Worm (Caenorhabditis elegans): ENCODE data around the gene srh-80.

DNA sequence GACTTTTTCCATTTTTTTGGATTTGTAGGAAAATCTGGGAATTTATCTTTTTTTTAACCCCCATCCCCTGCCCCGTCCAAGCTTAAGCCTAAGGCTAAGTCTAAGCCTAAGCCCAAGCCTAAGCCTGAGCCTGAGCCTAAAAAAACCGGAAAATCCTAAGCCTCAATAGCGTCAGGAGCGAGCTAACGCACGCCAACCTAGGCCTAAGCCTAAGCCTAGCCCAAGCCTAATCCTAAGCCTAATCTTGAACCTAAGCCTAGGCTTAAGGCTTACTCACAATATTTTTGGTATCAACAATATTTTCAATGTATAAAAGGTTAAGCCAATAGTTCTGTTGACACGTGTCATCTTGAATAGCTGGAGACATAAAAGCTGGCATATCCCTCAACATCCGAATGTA lies 28.9 kb downstream of the srh-80 start:
- TF ChIP-seq snpc-4 (tag; optimal IDR thresholded peaks at IDR 0.05) (no peak), lin-32 (GFP tag; optimal IDR thresholded peaks at IDR 0.05) (no peak), ces-1 (GFP tag; optimal IDR thresholded peaks at IDR 0.05) (no peak), nhr-237 (tag; optimal IDR thresholded peaks at IDR 0.05) (no peak), elt-1 (tag; optimal IDR thresholded peaks at IDR 0.05; ENCODE audit: borderline replicate concordance, insufficient read depth) (no peak)

Data from whole organism, mixed stage, embryonic.